Worm (Caenorhabditis elegans): ENCODE measurements around the gene nmr-1.

The nmr-1 gene

DNA sequence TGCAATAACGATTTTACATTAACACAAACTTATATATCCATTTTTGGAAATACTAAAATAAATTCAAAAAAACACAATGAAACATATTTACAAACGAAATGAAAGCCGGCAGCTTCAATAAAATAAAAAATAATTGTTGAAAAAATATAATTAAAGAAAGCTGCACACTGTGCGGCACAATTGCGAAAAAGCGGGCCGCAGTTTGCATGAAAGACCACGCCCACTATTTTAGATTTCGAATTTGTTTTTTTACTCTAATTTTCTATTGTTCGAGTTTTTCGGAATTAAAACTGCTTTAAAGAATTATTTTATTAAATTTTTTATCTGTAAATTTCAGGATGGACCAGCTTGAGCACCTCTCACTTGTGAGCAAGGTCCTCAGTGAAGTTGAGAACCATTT is 47.2 kb downstream of the nmr-1 start, which contains the start of gene mog-5 (continued):
- TF ChIP-seq ceh-48 (tag; optimal IDR thresholded peaks at IDR 0.05) (no peak), pax-1 (tag; optimal IDR thresholded peaks at IDR 0.05) (no peak), nhr-232 (tag; optimal IDR thresholded peaks at IDR 0.05) (peak; percentile 50), nfya-1 (tag; optimal IDR thresholded peaks at IDR 0.05) (peak; percentile 32)

ce11 chrII:5398779-5399178 is 47.6 kb downstream of the nmr-1 start, which contains the start of gene fbxl-3:
TSS of gene fbxl-3 (minus strand) at chrII:5398902.
- TF ChIP-seq ceh-30 (tag; optimal IDR thresholded peaks at IDR 0.05) (no peak), ceh-31 (tag; optimal IDR thresholded peaks at IDR 0.05) (no peak), ets-4 (tag; optimal IDR thresholded peaks at IDR 0.05) (no peak), hlh-30 (tag; optimal IDR thresholded peaks at IDR 0.05; ENCODE audit: insufficient read depth) (no peak), ceh-24 (tag; optimal IDR thresholded peaks at IDR 0.05) (no peak), ztf-16 (tag; optimal IDR thresholded peaks at IDR 0.05) (no peak), ceh-48 (tag; optimal IDR thresholded peaks at IDR 0.05) (no peak), fkh-6 (tag; optimal IDR thresholded peaks at IDR 0.05) (no peak), mec-3 (tag; optimal IDR thresholded peaks at IDR 0.05; ENCODE audit: borderline replicate concordance) (no peak), K02D7.2 (tag; optimal IDR thresholded peaks at IDR 0.05) (no peak), T23F11.4 (GFP tag; optimal IDR thresholded peaks at IDR 0.05) (no peak), fkh-10 (GFP tag; optimal IDR thresholded peaks at IDR 0.05) (no peak)

DNA sequence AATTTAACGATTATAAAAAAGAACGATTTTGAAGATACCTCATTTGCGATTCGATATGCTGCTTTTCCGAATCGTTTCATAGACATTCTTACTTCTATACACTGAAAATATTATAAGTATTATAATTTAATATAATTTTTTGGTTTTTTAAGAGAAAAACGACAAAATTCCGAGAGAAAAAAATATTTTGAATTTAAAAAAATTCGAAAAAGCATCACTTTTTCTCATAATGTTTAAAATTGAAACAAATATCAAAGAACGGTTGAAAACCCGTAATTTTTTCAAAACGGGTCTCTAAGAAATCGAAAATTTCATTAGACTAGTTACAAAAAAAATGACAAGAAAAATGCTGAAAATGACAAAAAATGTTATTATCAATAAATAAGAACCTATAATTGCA is 50.8 kb downstream of the nmr-1 start, which contains the start of gene pink-1:
pink-1 (minus strand) TSS at position 101 of the 400 bp plus-strand sequence.
- TF ChIP-seq T23F11.4 (GFP tag; optimal IDR thresholded peaks at IDR 0.05) (no peak), ref-2 (tag; optimal IDR thresholded peaks at IDR 0.05) (no peak), ceh-24 (tag; optimal IDR thresholded peaks at IDR 0.05) (no peak), ceh-19 (GFP tag; optimal IDR thresholded peaks at IDR 0.05) (no peak), nhr-232 (tag; optimal IDR thresholded peaks at IDR 0.05) (no peak), ceh-31 (tag; optimal IDR thresholded peaks at IDR 0.05) (no peak), ceh-9 (tag; optimal IDR thresholded peaks at IDR 0.05) (no peak), unc-86 (tag; optimal IDR thresholded peaks at IDR 0.05) (no peak), F13H6.1 (tag; optimal IDR thresholded peaks at IDR 0.05) (no peak), ztf-16 (tag; optimal IDR thresholded peaks at IDR 0.05) (no peak), fkh-6 (tag; optimal IDR thresholded peaks at IDR 0.05) (no peak), K02D7.2 (tag; optimal IDR thresholded peaks at IDR 0.05) (no peak), ahr-1 (tag; optimal IDR thresholded peaks at IDR 0.05) (no peak)

ce11 chrII:5393090-5393489 is 53.3 kb downstream of the nmr-1 start, which contains the start of gene brap-2:
TSS of gene brap-2 (minus strand) at chrII:5393190.
- TF ChIP-seq ceh-22 (tag; optimal IDR thresholded peaks at IDR 0.05) = no peak
- TF ChIP-seq pqm-1 (tag; optimal IDR thresholded peaks at IDR 0.05) = no peak
- no peak for TF ChIP-seq hlh-6 (tag; optimal IDR thresholded peaks at IDR 0.05)
- TF ChIP-seq hlh-13 (GFP tag; optimal IDR thresholded peaks at IDR 0.05) = no peak

DNA sequence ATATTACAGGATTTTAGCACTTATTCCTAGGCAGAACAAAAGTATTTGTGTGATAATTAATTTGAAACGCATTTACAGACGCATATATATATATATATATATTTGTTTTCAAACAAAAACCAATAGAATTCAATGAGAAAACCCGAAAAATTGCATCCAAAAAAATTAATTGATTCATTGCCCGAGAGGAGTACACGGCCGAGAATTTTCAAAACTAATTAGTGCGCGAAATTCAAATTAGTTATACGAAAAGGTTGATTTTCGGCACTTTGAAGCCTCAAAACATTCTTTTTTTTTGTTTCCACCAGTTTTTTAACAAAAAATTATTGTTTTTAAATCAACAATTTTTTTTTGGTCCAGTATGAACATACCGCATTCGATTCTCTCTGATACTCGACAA is 55.0 kb downstream of the nmr-1 start:
- TF ChIP-seq elt-2 (tag; optimal IDR thresholded peaks at IDR 0.05) (peak; percentile 2), unc-86 (tag; optimal IDR thresholded peaks at IDR 0.05) (no peak), ref-2 (tag; optimal IDR thresholded peaks at IDR 0.05) (no peak), zip-5 (tag; optimal IDR thresholded peaks at IDR 0.05) (no peak)
